Worm (Caenorhabditis elegans) whole organism, L3 larva: Measurements from ENCODE around the gene F44D12.16.

Experiments used
- R02D3.7 ChIP-seq: fragments of 150-350 bp; optimal IDR thresholded peaks from 2 replicates; lab custom pipeline; 2014; ENCODE audit warnings: missing biosample characterization, missing genetic modification characterization
- ZK546.5 ChIP-seq: sonication (generic microtip); optimal IDR thresholded peaks from 2 replicates; lab custom pipeline; 2017; ENCODE audit warnings: missing biosample characterization, missing genetic modification characterization
- ama-1 ChIP-seq: fragments of 150-350 bp; optimal IDR thresholded peaks from 2 replicates; lab custom pipeline; 2018
- ceh-16 ChIP-seq: sonication (generic microtip); optimal IDR thresholded peaks from 2 replicates; lab custom pipeline; 2017; ENCODE audit warnings: missing biosample characterization, missing genetic modification characterization
- ceh-82 ChIP-seq: fragments of 150-350 bp; optimal IDR thresholded peaks from 2 replicates; lab custom pipeline; 2014; ENCODE audit warnings: missing biosample characterization, missing genetic modification characterization
- daf-12 ChIP-seq: fragments of 150-350 bp; optimal IDR thresholded peaks from 2 replicates; lab custom pipeline; 2014; ENCODE audit warnings: missing biosample characterization, missing genetic modification reagents, missing genetic modification characterization
- egl-27 ChIP-seq: sonication (generic microtip); optimal IDR thresholded peaks from 4 replicates; lab custom pipeline; 2017; ENCODE audit warnings: missing biosample characterization, missing genetic modification reagents, missing genetic modification characterization
- egl-5 ChIP-seq: fragments of 150-350 bp; optimal IDR thresholded peaks from 2 replicates; lab custom pipeline; 2017; ENCODE audit warnings: missing biosample characterization, missing genetic modification reagents, missing genetic modification characterization, inconsistent platforms
- elt-1 ChIP-seq: fragments of 150-350 bp; optimal IDR thresholded peaks from 2 replicates; lab custom pipeline; 2014; ENCODE audit warnings: missing biosample characterization, missing genetic modification characterization
- elt-2 ChIP-seq: sonication (generic microtip); optimal IDR thresholded peaks from 2 replicates; lab custom pipeline; 2016; ENCODE audit warnings: missing genetic modification reagents, mild to moderate bottlenecking, missing genetic modification characterization, missing compliant biosample characterization
- elt-3 ChIP-seq, 3 experiments: fragments of 150-350 bp in 1 of 3; sonication (generic microtip) in 2 of 3; optimal IDR thresholded peaks; 2 replicates in 2 of 3; 4 replicates in 1 of 3; lab custom pipeline; 2014 to 2017; ENCODE audit warnings: missing biosample characterization in 3 of 3, missing genetic modification characterization in 3 of 3
- eor-1 ChIP-seq, 2 experiments: fragments of 150-350 bp; optimal IDR thresholded peaks; 2 replicates each; lab custom pipeline; 2014 to 2018; ENCODE audit warnings: missing biosample characterization in 2 of 2, missing genetic modification characterization in 2 of 2
- fkh-10 ChIP-seq: sonication (generic microtip); optimal IDR thresholded peaks from 2 replicates; lab custom pipeline; 2017; ENCODE audit warnings: missing biosample characterization, missing genetic modification reagents, missing genetic modification characterization
- fkh-2 ChIP-seq: fragments of 150-350 bp; optimal IDR thresholded peaks from 2 replicates; lab custom pipeline; 2014; ENCODE audit warnings: missing biosample characterization, missing genetic modification reagents, missing genetic modification characterization
- fos-1 ChIP-seq: fragments of 150-350 bp; optimal IDR thresholded peaks from 2 replicates; lab custom pipeline; 2014; ENCODE audit warnings: missing biosample characterization, missing genetic modification characterization
- hmg-11 ChIP-seq: sonication (generic microtip); optimal IDR thresholded peaks from 2 replicates; lab custom pipeline; 2016; ENCODE audit warnings: missing genetic modification characterization, missing compliant biosample characterization
- jun-1 ChIP-seq: fragments of 150-350 bp; optimal IDR thresholded peaks from 2 replicates; lab custom pipeline; 2014; ENCODE audit warnings: missing biosample characterization, missing genetic modification reagents, missing genetic modification characterization
- lin-15B ChIP-seq: fragments of 150-350 bp; optimal IDR thresholded peaks from 2 replicates; lab custom pipeline; 2014; ENCODE audit warnings: missing biosample characterization, missing genetic modification characterization
- lin-39 ChIP-seq: fragments of 150-350 bp; optimal IDR thresholded peaks from 2 replicates; lab custom pipeline; 2018; ENCODE audit warnings: missing biosample characterization, missing genetic modification reagents, missing genetic modification characterization
- lsy-12 ChIP-seq: sonication (generic microtip); optimal IDR thresholded peaks from 2 replicates; lab custom pipeline; 2016; ENCODE audit warnings: mild to moderate bottlenecking, missing genetic modification characterization, missing compliant biosample characterization
- mdl-1 ChIP-seq: fragments of 150-350 bp; optimal IDR thresholded peaks from 2 replicates; lab custom pipeline; 2014; ENCODE audit warnings: missing biosample characterization, missing genetic modification characterization
- mml-1 ChIP-seq: fragments of 150-350 bp; sonication (generic microtip); optimal IDR thresholded peaks from 3 replicates; lab custom pipeline; 2014; ENCODE audit warnings: missing biosample characterization, missing genetic modification characterization
- nfya-1 ChIP-seq: sonication (generic microtip); optimal IDR thresholded peaks from 2 replicates; lab custom pipeline; 2017; ENCODE audit warnings: missing genetic modification characterization, mild to moderate bottlenecking, missing compliant biosample characterization, antibody characterized with exemption, moderate library complexity; ENCODE audit not compliant: insufficient read depth
- nhr-11 ChIP-seq: fragments of 150-350 bp; optimal IDR thresholded peaks from 2 replicates; lab custom pipeline; 2014; ENCODE audit warnings: missing biosample characterization, missing genetic modification characterization
- nhr-12 ChIP-seq: fragments of 150-350 bp; optimal IDR thresholded peaks from 2 replicates; lab custom pipeline; 2014; ENCODE audit warnings: missing biosample characterization, missing genetic modification characterization
- nhr-23 ChIP-seq: fragments of 150-350 bp; optimal IDR thresholded peaks from 2 replicates; lab custom pipeline; 2014; ENCODE audit warnings: missing biosample characterization, missing genetic modification reagents, missing genetic modification characterization
- nhr-237 ChIP-seq: fragments of 150-350 bp; optimal IDR thresholded peaks from 2 replicates; lab custom pipeline; 2014; ENCODE audit warnings: missing biosample characterization, missing genetic modification characterization
- nhr-28 ChIP-seq: fragments of 150-350 bp; optimal IDR thresholded peaks from 2 replicates; lab custom pipeline; 2014; ENCODE audit warnings: missing biosample characterization, missing genetic modification characterization
- nhr-43 ChIP-seq: sonication (generic microtip); optimal IDR thresholded peaks from 2 replicates; lab custom pipeline; 2016; ENCODE audit warnings: mild to moderate bottlenecking, missing genetic modification characterization, missing compliant biosample characterization; ENCODE audit not compliant: poor library complexity, severe bottlenecking
- nhr-67 ChIP-seq: fragments of 150-350 bp; optimal IDR thresholded peaks from 2 replicates; lab custom pipeline; 2014; ENCODE audit warnings: missing biosample characterization, missing genetic modification characterization
- nhr-76 ChIP-seq: fragments of 150-350 bp; sonication (generic microtip); optimal IDR thresholded peaks from 5 replicates; lab custom pipeline; 2014; ENCODE audit warnings: missing biosample characterization, missing genetic modification characterization
- nhr-77 ChIP-seq: fragments of 150-350 bp; optimal IDR thresholded peaks from 2 replicates; lab custom pipeline; 2014; ENCODE audit warnings: missing biosample characterization, missing genetic modification characterization
- pha-4 ChIP-seq: fragments of 150-350 bp; optimal IDR thresholded peaks from 2 replicates; lab custom pipeline; 2014; ENCODE audit warnings: missing biosample characterization, missing genetic modification reagents, missing genetic modification characterization
- pqm-1 ChIP-seq: fragments of 150-350 bp; optimal IDR thresholded peaks from 2 replicates; lab custom pipeline; 2017; ENCODE audit warnings: missing biosample characterization, missing genetic modification characterization, inconsistent platforms
- sea-2 ChIP-seq: fragments of 150-350 bp; sonication (generic microtip); optimal IDR thresholded peaks from 4 replicates; lab custom pipeline; 2014; ENCODE audit warnings: missing biosample characterization, missing genetic modification reagents, missing genetic modification characterization
- skn-1 ChIP-seq: fragments of 150-350 bp; optimal IDR thresholded peaks from 2 replicates; lab custom pipeline; 2014; ENCODE audit warnings: missing biosample characterization, missing genetic modification characterization
- snpc-4 ChIP-seq: fragments of 150-350 bp; optimal IDR thresholded peaks from 2 replicates; lab custom pipeline; 2014; ENCODE audit warnings: missing biosample characterization, missing genetic modification characterization
- tbx-2 ChIP-seq: sonication (generic microtip); optimal IDR thresholded peaks from 2 replicates; lab custom pipeline; 2016; ENCODE audit warnings: mild to moderate bottlenecking, missing genetic modification characterization, missing compliant biosample characterization
- unc-62 ChIP-seq: fragments of 150-350 bp; sonication (generic microtip); optimal IDR thresholded peaks from 4 replicates; lab custom pipeline; 2014; ENCODE audit warnings: missing biosample characterization, missing genetic modification reagents, missing genetic modification characterization
- zag-1 ChIP-seq: fragments of 150-350 bp; optimal IDR thresholded peaks from 2 replicates; lab custom pipeline; 2014; ENCODE audit warnings: missing biosample characterization, missing genetic modification characterization
- ztf-11 ChIP-seq: fragments of 150-350 bp; optimal IDR thresholded peaks from 2 replicates; lab custom pipeline; 2014; ENCODE audit warnings: missing biosample characterization, missing genetic modification characterization
- ztf-4 ChIP-seq: fragments of 150-350 bp; optimal IDR thresholded peaks from 2 replicates; lab custom pipeline; 2014; ENCODE audit warnings: missing biosample characterization, missing genetic modification characterization

The F44D12.16 gene

DNA sequence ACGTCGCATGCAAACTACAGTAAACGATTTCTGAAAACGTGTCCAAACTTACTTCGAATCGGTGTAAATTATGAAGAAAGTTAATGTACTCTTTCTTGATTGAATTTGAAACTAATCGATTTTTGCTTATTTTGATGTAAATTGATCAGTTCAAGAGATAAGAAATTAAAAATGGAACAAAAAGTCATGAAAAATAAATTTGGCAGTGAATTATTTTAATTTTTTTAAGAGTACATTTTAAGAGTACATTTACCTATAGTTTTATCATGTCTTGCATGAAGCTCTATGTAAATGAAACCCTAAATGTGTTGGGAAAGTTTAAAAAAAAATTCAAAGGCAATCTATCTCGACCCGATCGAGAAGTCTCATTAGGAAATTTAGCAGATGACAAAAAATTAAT, 27.3 kb downstream of the F44D12.16 start, which contains the start of gene T04B2.7:
Gene T04B2.7 (minus strand): TSS at position 101 of the 400 bp plus-strand sequence.
- TF ChIP-seq fkh-10 (no peak), jun-1 (tag; lab: Kevin White, UChicago) (no peak), nhr-67 (tag; lab: Kevin White, UChicago) (no peak), sea-2 (GFP tag; lab: Kevin White, UChicago) (no peak)

ce11 chrIV:10059175-10059574, 30.3 kb downstream of the F44D12.16 start:
- TF ChIP-seq mdl-1 (tag; lab: Kevin White, UChicago) (no peak), hmg-11 (no peak), fkh-10 (no peak), ztf-4 (tag; lab: Kevin White, UChicago) (no peak), elt-2 (tag; lab: Kevin White, UChicago) (peak; percentile 99), snpc-4 (no peak), nhr-43 (tag; lab: Kevin White, UChicago) (no peak), lsy-12 (tag; lab: Kevin White, UChicago) (no peak), fos-1 (tag; lab: Kevin White, UChicago) (peak; percentile 52), ztf-11 (no peak), nhr-237 (tag; lab: Kevin White, UChicago) (no peak), fkh-2 (tag; lab: Kevin White, UChicago) (no peak), lin-15B (tag; lab: Kevin White, UChicago) (no peak), nhr-23 (no peak), sea-2 (GFP tag; lab: Kevin White, UChicago) (no peak), skn-1 (no peak), mml-1 (tag; lab: Kevin White, UChicago) (no peak), eor-1 (tag; optimal IDR thresholded peaks at IDR 0.05; lab: Kevin White, UChicago) (no peak), elt-3 (tag; optimal IDR thresholded peaks at IDR 0.05; lab: Kevin White, UChicago) (no peak), unc-62 (no peak), nhr-28 (no peak), nhr-12 (tag; lab: Kevin White, UChicago) (no peak), egl-5 (tag; lab: Kevin White, UChicago) (no peak), ceh-16 (no peak), nhr-11 (tag; lab: Kevin White, UChicago) (no peak), lin-39 (no peak), ceh-82 (tag; lab: Kevin White, UChicago) (no peak), jun-1 (tag; lab: Kevin White, UChicago) (peak; percentile 46), nfya-1 (tag; lab: Kevin White, UChicago) (no peak), daf-12 (tag; lab: Kevin White, UChicago) (no peak), pha-4 (tag; lab: Kevin White, UChicago) (peak; percentile 42), pqm-1 (peak; percentile 99), ama-1 (lab: Kevin White, UChicago) (no peak), nhr-67 (tag; lab: Kevin White, UChicago) (no peak), egl-27 (no peak)

- TF ChIP-seq pqm-1: peak; percentile 3
- TF ChIP-seq R02D3.7 (tag; lab: Kevin White, UChicago): no peak
- peak; percentile 45 for TF ChIP-seq elt-2 (tag; lab: Kevin White, UChicago)
- peak; percentile 28 for TF ChIP-seq pha-4 (tag; lab: Kevin White, UChicago)
Observed at ce11 chrIV:10060795-10061194, 31.9 kb downstream of the F44D12.16 start.

- peak; percentile 73 for TF ChIP-seq hmg-11
- TF ChIP-seq daf-12 (tag; lab: Kevin White, UChicago): no peak
- no peak for TF ChIP-seq nhr-12 (tag; lab: Kevin White, UChicago)
- TF ChIP-seq nhr-67 (tag; lab: Kevin White, UChicago): no peak
- TF ChIP-seq elt-3 (tag; optimal IDR thresholded peaks at IDR 0.05; lab: Kevin White, UChicago): no peak
- TF ChIP-seq nhr-76 (tag; lab: Kevin White, UChicago): no peak
- no peak for TF ChIP-seq nhr-28
- peak; percentile 14 for TF ChIP-seq elt-2 (tag; lab: Kevin White, UChicago)
- no peak for TF ChIP-seq lsy-12 (tag; lab: Kevin White, UChicago)
- TF ChIP-seq eor-1 (tag; optimal IDR thresholded peaks at IDR 0.05; lab: Kevin White, UChicago): no peak
- TF ChIP-seq mdl-1 (tag; lab: Kevin White, UChicago): no peak
- TF ChIP-seq zag-1 (tag; lab: Kevin White, UChicago): no peak
- peak; percentile 30 for TF ChIP-seq pqm-1
- no peak for TF ChIP-seq pha-4 (tag; lab: Kevin White, UChicago)
- TF ChIP-seq nhr-77 (tag; lab: Kevin White, UChicago): no peak
- peak; percentile 67 for TF ChIP-seq nfya-1 (tag; lab: Kevin White, UChicago)
- no peak for TF ChIP-seq ztf-4 (tag; lab: Kevin White, UChicago)
- no peak for TF ChIP-seq tbx-2 (tag; lab: Kevin White, UChicago)
- no peak for TF ChIP-seq ztf-11
- TF ChIP-seq ceh-82 (tag; lab: Kevin White, UChicago): no peak
- no peak for TF ChIP-seq egl-27
- no peak for TF ChIP-seq nhr-237 (tag; lab: Kevin White, UChicago)
- no peak for TF ChIP-seq ZK546.5 (tag; lab: Kevin White, UChicago)
- no peak for TF ChIP-seq elt-1 (tag; lab: Kevin White, UChicago)
- peak; percentile 4 for TF ChIP-seq lin-39
- TF ChIP-seq sea-2 (GFP tag; lab: Kevin White, UChicago): no peak
- no peak for TF ChIP-seq ama-1 (lab: Kevin White, UChicago)
- TF ChIP-seq fos-1 (tag; lab: Kevin White, UChicago): no peak
- TF ChIP-seq lin-15B (tag; lab: Kevin White, UChicago): peak; percentile 12
- TF ChIP-seq R02D3.7 (tag; lab: Kevin White, UChicago): no peak
- TF ChIP-seq jun-1 (tag; lab: Kevin White, UChicago): no peak
- TF ChIP-seq nhr-43 (tag; lab: Kevin White, UChicago): no peak
- peak; percentile 73 for TF ChIP-seq fkh-10
- TF ChIP-seq ceh-16: no peak
Observed at ce11 chrIV:10062728-10063127, 33.8 kb downstream of the F44D12.16 start, which contains the start of gene ipla-7. ipla-7 (minus strand) TSS chrIV:10062849.
